Fruit fly (Drosophila melanogaster) whole organism, embryonic: ENCODE results near the gene CG34332.

Experiments
- CG10543 ChIP-seq: fragments of 200-800 bp; sonication (Bioruptor generic); optimal IDR thresholded peaks from 3 replicates; lab custom pipeline; 2017; ENCODE audit warnings: missing biosample characterization, mild to moderate bottlenecking, missing genetic modification characterization, moderate library complexity
- CG12299 ChIP-seq: fragments of 200-800 bp; sonication (Bioruptor generic); optimal IDR thresholded peaks from 2 replicates; lab custom pipeline; 2018; ENCODE audit warnings: missing biosample characterization, mild to moderate bottlenecking, missing genetic modification characterization
- CG12942 ChIP-seq: fragments of 200-800 bp; sonication (Bioruptor generic); optimal IDR thresholded peaks from 3 replicates; lab custom pipeline; 2016; ENCODE audit warnings: missing biosample characterization, missing genetic modification characterization
- CG14050 ChIP-seq: fragments of 200-800 bp; sonication (Bioruptor generic); IDR thresholded peaks from 3 replicates; pipeline ENCODE4 v1.3.6; 2022; ENCODE audit warnings: missing biosample characterization, missing genetic modification characterization
- CG14667 ChIP-seq: fragments of 200-800 bp; sonication (Bioruptor generic); IDR thresholded peaks from 2 replicates; pipeline ENCODE4 v1.3.6; 2022; ENCODE audit warnings: missing biosample characterization, missing genetic modification characterization
- CG15479 ChIP-seq: fragments of 200-800 bp; sonication (Bioruptor generic); optimal IDR thresholded peaks from 3 replicates; lab custom pipeline; 2019; ENCODE audit warnings: missing biosample characterization, mild to moderate bottlenecking, missing genetic modification characterization, moderate library complexity
- CG17829 ChIP-seq: fragments of 200-800 bp; optimal IDR thresholded peaks from 2 replicates; lab custom pipeline; 2019; ENCODE audit warnings: missing biosample characterization, mild to moderate bottlenecking, missing genetic modification characterization, moderate library complexity
- CG1832 ChIP-seq: fragments of 200-800 bp; sonication (Bioruptor generic); optimal IDR thresholded peaks from 2 replicates; lab custom pipeline; 2017; ENCODE audit warnings: missing biosample characterization, mild to moderate bottlenecking, missing genetic modification characterization, inconsistent platforms
- CG18619 ChIP-seq: fragments of 200-800 bp; sonication (Bioruptor generic); optimal IDR thresholded peaks from 3 replicates; lab custom pipeline; 2017; ENCODE audit warnings: missing biosample characterization, mild to moderate bottlenecking, missing genetic modification characterization
- CG30403 ChIP-seq: fragments of 200-800 bp; sonication (Bioruptor generic); optimal IDR thresholded peaks from 3 replicates; lab custom pipeline; 2016; ENCODE audit warnings: missing biosample characterization, missing genetic modification characterization
- CG33213 ChIP-seq: fragments of 200-800 bp; sonication (Bioruptor generic); optimal IDR thresholded peaks from 3 replicates; lab custom pipeline; 2016; ENCODE audit warnings: missing biosample characterization, missing genetic modification characterization
- CG34224 ChIP-seq: fragments of 200-800 bp; sonication (Bioruptor generic); IDR thresholded peaks from 3 replicates; pipeline ENCODE4 v1.3.6; 2022; ENCODE audit warnings: missing biosample characterization, missing genetic modification characterization; ENCODE audit not compliant: partially characterized antibody
- CG42726 ChIP-seq: fragments of 200-800 bp; sonication (Bioruptor generic); IDR thresholded peaks from 2 replicates; pipeline ENCODE4 v1.3.6; 2022; ENCODE audit warnings: missing biosample characterization, missing genetic modification characterization; ENCODE audit not compliant: partially characterized antibody
- CG4360 ChIP-seq: fragments of 200-800 bp; sonication (Bioruptor generic); IDR thresholded peaks from 2 replicates; pipeline ENCODE4 v1.3.6; 2022; ENCODE audit warnings: missing biosample characterization, missing genetic modification characterization
- CG4707 ChIP-seq: fragments of 200-800 bp; sonication (Bioruptor generic); optimal IDR thresholded peaks from 2 replicates; lab custom pipeline; 2018; ENCODE audit warnings: missing biosample characterization, mild to moderate bottlenecking, missing genetic modification characterization, moderate library complexity
- CG6654 ChIP-seq: fragments of 200-800 bp; sonication (Bioruptor generic); optimal IDR thresholded peaks from 2 replicates; lab custom pipeline; 2017; ENCODE audit warnings: missing biosample characterization, mild to moderate bottlenecking, missing genetic modification characterization
- CG7372 ChIP-seq: fragments of 200-800 bp; sonication (Bioruptor generic); IDR thresholded peaks from 2 replicates; pipeline ENCODE4 v1.3.6; 2022; ENCODE audit warnings: missing biosample characterization, missing genetic modification characterization
- Dfd ChIP-seq, 2 experiments: fragments of >200 bp; optimal IDR thresholded peaks; 2 replicates each; lab custom pipeline; 2017; ENCODE audit warnings: missing biosample characterization in 2 of 2, missing genetic modification characterization in 2 of 2
- Dref ChIP-seq: fragments of 200-800 bp; sonication (Bioruptor generic); IDR thresholded peaks from 2 replicates; pipeline ENCODE4 v1.3.6; 2022; ENCODE audit warnings: missing biosample characterization, missing genetic modification characterization
- Eip74EF ChIP-seq, 2 experiments: fragments of 200-800 bp in 1 of 2; fragments of >200 bp in 1 of 2; sonication (Bioruptor generic) in 1 of 2; optimal IDR thresholded peaks; 2 replicates each; lab custom pipeline; 2017 to 2019; ENCODE audit warnings: missing biosample characterization in 2 of 2, missing genetic modification characterization in 2 of 2, mild to moderate bottlenecking in 1 of 2, moderate library complexity in 1 of 2
- H15 ChIP-seq: fragments of 200-800 bp; sonication (Bioruptor generic); IDR thresholded peaks from 3 replicates; pipeline ENCODE4 v1.3.6; 2022; ENCODE audit warnings: missing biosample characterization, missing genetic modification characterization
- HHEX ChIP-seq: fragments of 200-800 bp; sonication (Bioruptor generic); optimal IDR thresholded peaks from 3 replicates; lab custom pipeline; 2017; ENCODE audit warnings: missing biosample characterization, mild to moderate bottlenecking, missing genetic modification characterization, missing genetic modification reagents
- HLH3B ChIP-seq: fragments of 200-800 bp; sonication (Bioruptor generic); IDR thresholded peaks from 2 replicates; pipeline ENCODE4 v1.3.6; 2022; ENCODE audit warnings: missing biosample characterization, missing genetic modification characterization
- HLH54F ChIP-seq: fragments of 200-800 bp; sonication (Bioruptor generic); optimal IDR thresholded peaks from 3 replicates; lab custom pipeline; 2016; ENCODE audit warnings: missing biosample characterization, missing genetic modification characterization
- HmgZ ChIP-seq: fragments of 200-800 bp; sonication (Bioruptor generic); optimal IDR thresholded peaks from 2 replicates; lab custom pipeline; 2018; ENCODE audit warnings: missing biosample characterization, mild to moderate bottlenecking, missing genetic modification characterization
- Hr51 ChIP-seq, 2 experiments: fragments of 200-800 bp; sonication (Bioruptor generic); optimal IDR thresholded peaks; 2 replicates in 1 of 2; 3 replicates in 1 of 2; lab custom pipeline; 2016 to 2018; ENCODE audit warnings: missing biosample characterization in 2 of 2, missing genetic modification characterization in 2 of 2, mild to moderate bottlenecking in 1 of 2, moderate library complexity in 1 of 2
- MBD-R2 ChIP-seq: fragments of 200-800 bp; sonication (Bioruptor generic); IDR thresholded peaks from 2 replicates; pipeline ENCODE4 v1.3.6; 2022; ENCODE audit warnings: missing biosample characterization, missing genetic modification characterization
- Nf-YB ChIP-seq: fragments of 200-800 bp; sonication (Bioruptor generic); optimal IDR thresholded peaks from 3 replicates; lab custom pipeline; 2019; ENCODE audit warnings: missing biosample characterization, mild to moderate bottlenecking, missing genetic modification characterization, moderate library complexity
- Six4 ChIP-seq: fragments of 200-800 bp; sonication (Bioruptor generic); optimal IDR thresholded peaks from 2 replicates; lab custom pipeline; 2016; ENCODE audit warnings: missing biosample characterization, missing genetic modification characterization
- Ssrp ChIP-seq: fragments of 200-800 bp; sonication (Bioruptor generic); optimal IDR thresholded peaks from 2 replicates; lab custom pipeline; 2018; ENCODE audit warnings: missing biosample characterization, mild to moderate bottlenecking, missing genetic modification characterization, moderate library complexity
- TFAM ChIP-seq: fragments of 200-800 bp; sonication (Bioruptor generic); optimal IDR thresholded peaks from 2 replicates; lab custom pipeline; 2017; ENCODE audit warnings: missing biosample characterization, missing genetic modification characterization, inconsistent platforms
- ac ChIP-seq: fragments of 200-800 bp; sonication (Bioruptor generic); optimal IDR thresholded peaks from 3 replicates; lab custom pipeline; 2017; ENCODE audit warnings: missing biosample characterization, mild to moderate bottlenecking, missing genetic modification characterization
- bab2 ChIP-seq: fragments of 200-800 bp; sonication (Bioruptor generic); optimal IDR thresholded peaks from 2 replicates; lab custom pipeline; 2016; ENCODE audit warnings: missing biosample characterization, missing genetic modification characterization
- corto ChIP-seq: fragments of 200-800 bp; sonication (Bioruptor generic); optimal IDR thresholded peaks from 2 replicates; lab custom pipeline; 2016; ENCODE audit warnings: missing biosample characterization, mild to moderate bottlenecking, missing genetic modification characterization, moderate library complexity
- fd64A ChIP-seq: fragments of 200-800 bp; sonication (Bioruptor generic); optimal IDR thresholded peaks from 3 replicates; lab custom pipeline; 2018; ENCODE audit warnings: missing biosample characterization, mild to moderate bottlenecking, missing genetic modification characterization
- gce ChIP-seq: fragments of 200-800 bp; sonication (Bioruptor generic); IDR thresholded peaks from 3 replicates; pipeline ENCODE4 v1.3.6; 2022; ENCODE audit warnings: missing biosample characterization, missing genetic modification characterization
- gsb ChIP-seq: fragments of 200-800 bp; sonication (Bioruptor generic); IDR thresholded peaks from 2 replicates; pipeline ENCODE4 v1.3.6; 2022; ENCODE audit warnings: missing biosample characterization, missing genetic modification characterization
- gt ChIP-seq: fragments of 200-800 bp; sonication (Bioruptor generic); IDR thresholded peaks from 2 replicates; pipeline ENCODE4 v1.3.6; 2022; ENCODE audit warnings: missing biosample characterization, missing genetic modification characterization
- h ChIP-seq: fragments of >200 bp; optimal IDR thresholded peaks from 2 replicates; lab custom pipeline; 2017
- hb ChIP-seq: fragments of 200-800 bp; sonication (Bioruptor generic); IDR thresholded peaks from 3 replicates; pipeline ENCODE4 v1.3.6; 2022; ENCODE audit warnings: missing biosample characterization, missing genetic modification characterization; ENCODE audit not compliant: partially characterized antibody
- insv ChIP-seq, 2 experiments: fragments of 200-800 bp; sonication (Bioruptor generic); optimal IDR thresholded peaks; 3 replicates each; lab custom pipeline; 2016 to 2018; ENCODE audit warnings: missing biosample characterization in 2 of 2, missing genetic modification characterization in 2 of 2
- jing ChIP-seq: fragments of 200-800 bp; sonication (Bioruptor generic); optimal IDR thresholded peaks from 2 replicates; lab custom pipeline; 2018; ENCODE audit warnings: missing biosample characterization, mild to moderate bottlenecking, missing genetic modification characterization
- jumu ChIP-seq: fragments of 200-800 bp; sonication (Bioruptor generic); optimal IDR thresholded peaks from 3 replicates; lab custom pipeline; 2016; ENCODE audit warnings: missing biosample characterization, missing genetic modification characterization
- lilli ChIP-seq: fragments of 200-800 bp; sonication (Bioruptor generic); optimal IDR thresholded peaks from 3 replicates; lab custom pipeline; 2016; ENCODE audit warnings: missing biosample characterization, missing genetic modification characterization
- nmo ChIP-seq: fragments of 200-800 bp; sonication (Bioruptor generic); optimal IDR thresholded peaks from 2 replicates; lab custom pipeline; 2018; ENCODE audit warnings: missing biosample characterization, mild to moderate bottlenecking, missing genetic modification characterization, moderate library complexity
- nom ChIP-seq: fragments of 200-800 bp; sonication (Bioruptor generic); optimal IDR thresholded peaks from 2 replicates; lab custom pipeline; 2017; ENCODE audit warnings: missing biosample characterization, missing genetic modification characterization, mild to moderate bottlenecking, moderate library complexity, missing genetic modification reagents
- repo ChIP-seq: fragments of 200-800 bp; sonication (Bioruptor generic); optimal IDR thresholded peaks from 2 replicates; lab custom pipeline; 2016; ENCODE audit warnings: missing biosample characterization, missing genetic modification characterization
- seq ChIP-seq: fragments of 200-800 bp; sonication (Bioruptor generic); IDR thresholded peaks from 2 replicates; pipeline ENCODE4 v1.3.6; 2022; ENCODE audit warnings: missing biosample characterization, missing genetic modification characterization
- sqz ChIP-seq: fragments of 200-800 bp; sonication (Bioruptor generic); optimal IDR thresholded peaks from 3 replicates; lab custom pipeline; 2018; ENCODE audit warnings: missing biosample characterization, mild to moderate bottlenecking, missing genetic modification characterization
- tna ChIP-seq: fragments of 200-800 bp; sonication (Bioruptor generic); IDR thresholded peaks from 2 replicates; pipeline ENCODE4 v1.3.6; 2022; ENCODE audit warnings: missing biosample characterization, missing genetic modification characterization; ENCODE audit not compliant: partially characterized antibody
- unpg ChIP-seq: fragments of 200-800 bp; sonication (Bioruptor generic); optimal IDR thresholded peaks from 3 replicates; lab custom pipeline; 2018; ENCODE audit warnings: missing biosample characterization, mild to moderate bottlenecking, missing genetic modification characterization, moderate library complexity

Gene CG34332

dm6 chrX:20169898-20170297 is 29.1 kb downstream of the CG34332 start, which contains the start of the genes CG9581 and CG9578 (continued):
- no peak for TF ChIP-seq CG12942 (GFP tag; lab: Kevin White, UChicago)
- TF ChIP-seq tna (GFP tag; lab: Robert Waterston, UW): peak; percentile 54; the same call in 1 of the 2 replicates
- no peak for TF ChIP-seq TFAM (GFP tag; lab: Kevin White, UChicago)
- TF ChIP-seq h: no peak
- peak; percentile 60 for TF ChIP-seq MBD-R2
- no peak for TF ChIP-seq HHEX
- no peak for TF ChIP-seq nom
- TF ChIP-seq HLH3B (GFP tag; lab: Robert Waterston, UW): no peak
- no peak for TF ChIP-seq CG33213 (GFP tag; lab: Kevin White, UChicago)
- TF ChIP-seq CG4360 (GFP tag; lab: Robert Waterston, UW): no peak
- TF ChIP-seq HLH54F (GFP tag; lab: Kevin White, UChicago): no peak
- no peak for TF ChIP-seq Eip74EF (GFP tag; optimal IDR thresholded peaks at IDR 0.05; lab: Kevin White, UChicago)
- TF ChIP-seq CG34224 (GFP tag; lab: Robert Waterston, UW): peak; percentile 82; the same call in 2 of the 3 replicates
- TF ChIP-seq HmgZ (tag; lab: Kevin White, UChicago): no peak
- no peak for TF ChIP-seq CG6654
- TF ChIP-seq Dref (GFP tag; lab: Robert Waterston, UW): peak; percentile 62
- no peak for TF ChIP-seq corto (GFP tag; lab: Kevin White, UChicago)
- TF ChIP-seq gt: no peak
- TF ChIP-seq Ssrp (tag; lab: Kevin White, UChicago): no peak
- no peak for TF ChIP-seq bab2
- no peak for TF ChIP-seq seq (GFP tag; lab: Robert Waterston, UW)
- peak; percentile 14 for TF ChIP-seq lilli (GFP tag; lab: Kevin White, UChicago)
- no peak for TF ChIP-seq unpg (GFP tag; lab: Kevin White, UChicago)
- TF ChIP-seq CG1832: no peak
- no peak for TF ChIP-seq gce (GFP tag; lab: Robert Waterston, UW)
- no peak for TF ChIP-seq CG14050 (GFP tag; lab: Robert Waterston, UW)
- TF ChIP-seq jumu (GFP tag; lab: Kevin White, UChicago): no peak
- TF ChIP-seq nmo: peak; percentile 28
- TF ChIP-seq insv (GFP tag; optimal IDR thresholded peaks at IDR 0.05; lab: Kevin White, UChicago): no peak
- TF ChIP-seq CG42726 (GFP tag; lab: Robert Waterston, UW): 0 out of 2 replicates have a peak, but pooled peaks have one; percentile 33
- no peak for TF ChIP-seq jing (GFP tag; lab: Kevin White, UChicago)
- no peak for TF ChIP-seq Dfd (GFP tag; optimal IDR thresholded peaks at IDR 0.05; lab: Kevin White, UChicago)
- TF ChIP-seq Nf-YB (GFP tag; lab: Kevin White, UChicago): no peak
- TF ChIP-seq Six4: no peak
- TF ChIP-seq gsb (GFP tag; lab: Robert Waterston, UW): no peak
- TF ChIP-seq CG30403 (GFP tag; lab: Kevin White, UChicago): no peak
- no peak for TF ChIP-seq CG17829 (tag; lab: Kevin White, UChicago)
- no peak for TF ChIP-seq CG4707 (GFP tag; lab: Kevin White, UChicago)
- no peak for TF ChIP-seq CG7372 (GFP tag; lab: Robert Waterston, UW)
- no peak for TF ChIP-seq Hr51 (GFP tag; optimal IDR thresholded peaks at IDR 0.05; lab: Kevin White, UChicago)
- no peak for TF ChIP-seq ac (GFP tag; lab: Kevin White, UChicago)
- no peak for TF ChIP-seq H15 (GFP tag; lab: Robert Waterston, UW)
- TF ChIP-seq CG15479 (GFP tag; lab: Kevin White, UChicago): no peak
- peak; percentile 71; the same call in 2 of the 3 replicates for TF ChIP-seq hb (GFP tag; lab: Robert Waterston, UW)
- no peak for TF ChIP-seq sqz (GFP tag; lab: Kevin White, UChicago)
- TF ChIP-seq repo (GFP tag; lab: Kevin White, UChicago): no peak
- no peak for TF ChIP-seq CG12299 (tag; lab: Kevin White, UChicago)
- no peak for TF ChIP-seq CG14667 (GFP tag; lab: Robert Waterston, UW)
- no peak for TF ChIP-seq fd64A (GFP tag; lab: Kevin White, UChicago)
- no peak for TF ChIP-seq CG18619 (GFP tag; lab: Kevin White, UChicago)
- TF ChIP-seq CG10543 (GFP tag; lab: Kevin White, UChicago): no peak
